Worm (Caenorhabditis elegans): ENCODE data around the gene otpl-2.

- TF ChIP-seq let-607 (tag; optimal IDR thresholded peaks at IDR 0.05) (no peak), ama-1 (optimal IDR thresholded peaks at IDR 0.05) (no peak), ama-1 (GFP tag; optimal IDR thresholded peaks at IDR 0.05) (no peak), dpl-1 (GFP tag; optimal IDR thresholded peaks at IDR 0.05) (no peak), snpc-4 (GFP tag; optimal IDR thresholded peaks at IDR 0.05) (no peak), snpc-4 (tag; optimal IDR thresholded peaks at IDR 0.05) (no peak), hrde-1 (tag; optimal IDR thresholded peaks at IDR 0.05; ENCODE audit: borderline replicate concordance) (no peak), F49E8.2 (tag; optimal IDR thresholded peaks at IDR 0.05; ENCODE audit: insufficient read depth) (no peak), unc-62 (GFP tag; optimal IDR thresholded peaks at IDR 0.05) (peak; percentile 51), ZK185.1 (tag; optimal IDR thresholded peaks at IDR 0.05; ENCODE audit: poor library complexity, severe bottlenecking) (no peak), lsl-1 (GFP tag; optimal IDR thresholded peaks at IDR 0.05) (no peak), T07F8.4 (tag; optimal IDR thresholded peaks at IDR 0.05) (no peak), lin-26 (GFP tag; IDR thresholded peaks at IDR 0.05) (no peak), snpc-1.1 (tag; optimal IDR thresholded peaks at IDR 0.05; ENCODE audit: insufficient read depth) (no peak), F55B11.4 (tag; optimal IDR thresholded peaks at IDR 0.05; ENCODE audit: borderline replicate concordance, insufficient read depth) (no peak), madf-8 (GFP tag; conservative IDR thresholded peaks at IDR 0.05) (no peak)
Measured at ce11 chrV:4041853-4042424, 31.6 kb upstream of the otpl-2 start, which contains the start of the genes C49G7.10 and irg-2.

All from whole organism, young adult.